Fruit fly (Drosophila melanogaster) whole organism, embryonic: Measurements from ENCODE around the gene CG4467.

Experiments used
- Awh ChIP-seq: fragments of 200-800 bp; sonication (Bioruptor generic); IDR thresholded peaks from 2 replicates; pipeline ENCODE4, ENCODE4 v1.3.6; 2022; ENCODE audit warnings: missing biosample characterization, missing genetic modification characterization
- CG10147 ChIP-seq: fragments of 200-800 bp; sonication (Bioruptor generic); optimal IDR thresholded peaks from 2 replicates; lab custom pipeline; 2019; ENCODE audit warnings: missing biosample characterization, mild to moderate bottlenecking, missing genetic modification characterization, moderate library complexity
- CG12071 ChIP-seq: fragments of 200-800 bp; sonication (Bioruptor generic); optimal IDR thresholded peaks from 3 replicates; lab custom pipeline; 2018; ENCODE audit warnings: missing biosample characterization, mild to moderate bottlenecking, missing genetic modification characterization
- CG12236 ChIP-seq: fragments of 200-800 bp; sonication (Bioruptor generic); optimal IDR thresholded peaks from 2 replicates; lab custom pipeline; 2016; ENCODE audit warnings: missing biosample characterization, missing genetic modification characterization
- CG12744 ChIP-seq: fragments of 200-800 bp; sonication (Bioruptor generic); optimal IDR thresholded peaks from 2 replicates; lab custom pipeline; 2016; ENCODE audit warnings: missing biosample characterization, missing genetic modification characterization
- CG15696 ChIP-seq: fragments of 200-800 bp; sonication (Bioruptor generic); optimal IDR thresholded peaks from 2 replicates; lab custom pipeline; 2019; ENCODE audit warnings: missing biosample characterization, mild to moderate bottlenecking, missing genetic modification characterization, moderate library complexity
- CG17359 ChIP-seq: fragments of 200-800 bp; sonication (Bioruptor generic); optimal IDR thresholded peaks from 3 replicates; lab custom pipeline; 2018; ENCODE audit warnings: missing biosample characterization, mild to moderate bottlenecking, missing genetic modification characterization, moderate library complexity
- CG17361 ChIP-seq: fragments of 200-800 bp; sonication (Bioruptor generic); IDR thresholded peaks from 3 replicates; pipeline ENCODE4 v1.3.6; 2022; ENCODE audit warnings: missing biosample characterization, missing genetic modification characterization
- CG17802 ChIP-seq: fragments of 200-800 bp; sonication (Bioruptor generic); optimal IDR thresholded peaks from 2 replicates; lab custom pipeline; 2018; ENCODE audit warnings: missing biosample characterization, mild to moderate bottlenecking, missing genetic modification characterization, moderate library complexity
- CG18619 ChIP-seq: fragments of 200-800 bp; sonication (Bioruptor generic); optimal IDR thresholded peaks from 3 replicates; lab custom pipeline; 2017; ENCODE audit warnings: missing biosample characterization, mild to moderate bottlenecking, missing genetic modification characterization
- CG2116 ChIP-seq: fragments of 200-800 bp; sonication (Bioruptor generic); optimal IDR thresholded peaks from 3 replicates; lab custom pipeline; 2018; ENCODE audit warnings: missing biosample characterization, mild to moderate bottlenecking, missing genetic modification characterization
- CG2678 ChIP-seq: fragments of 200-800 bp; sonication (Bioruptor generic); optimal IDR thresholded peaks from 3 replicates; lab custom pipeline; 2019; ENCODE audit warnings: missing biosample characterization, mild to moderate bottlenecking, missing genetic modification characterization, moderate library complexity
- CG31388 ChIP-seq: fragments of 200-800 bp; sonication (Bioruptor generic); optimal IDR thresholded peaks from 2 replicates; lab custom pipeline; 2016; ENCODE audit warnings: missing biosample characterization, missing genetic modification characterization
- CG32767 ChIP-seq: fragments of 200-800 bp; sonication (Bioruptor generic); IDR thresholded peaks from 2 replicates; pipeline ENCODE4 v1.3.6; 2022; ENCODE audit warnings: missing biosample characterization, missing genetic modification characterization
- CG34224 ChIP-seq: fragments of 200-800 bp; sonication (Bioruptor generic); IDR thresholded peaks from 3 replicates; pipeline ENCODE4 v1.3.6; 2022; ENCODE audit warnings: missing biosample characterization, missing genetic modification characterization; ENCODE audit not compliant: partially characterized antibody
- CG6272 ChIP-seq: fragments of 200-800 bp; sonication (Bioruptor generic); IDR thresholded peaks from 2 replicates; pipeline ENCODE4 v1.3.6; 2022; ENCODE audit warnings: missing biosample characterization, missing genetic modification characterization
- CG6765 ChIP-seq: fragments of 200-800 bp; sonication (Bioruptor generic); optimal IDR thresholded peaks from 3 replicates; lab custom pipeline; 2017; ENCODE audit warnings: missing biosample characterization, mild to moderate bottlenecking, missing genetic modification characterization
- CG6791 ChIP-seq: fragments of 200-800 bp; sonication (Bioruptor generic); IDR thresholded peaks from 3 replicates; pipeline ENCODE4 v1.3.6; 2022; ENCODE audit warnings: missing biosample characterization, missing genetic modification characterization; ENCODE audit not compliant: partially characterized antibody
- CG7271 ChIP-seq: fragments of 200-800 bp; sonication (Bioruptor generic); optimal IDR thresholded peaks from 2 replicates; lab custom pipeline; 2018; ENCODE audit warnings: missing biosample characterization, mild to moderate bottlenecking, missing genetic modification characterization, moderate library complexity
- CG9437 ChIP-seq: fragments of 200-800 bp; sonication (Bioruptor generic); optimal IDR thresholded peaks from 2 replicates; lab custom pipeline; 2018; ENCODE audit warnings: missing biosample characterization, mild to moderate bottlenecking, missing genetic modification characterization
- CG9797 ChIP-seq: fragments of 200-800 bp; sonication (Bioruptor generic); optimal IDR thresholded peaks from 3 replicates; lab custom pipeline; 2018; ENCODE audit warnings: missing biosample characterization, mild to moderate bottlenecking, missing genetic modification characterization
- CTCF ChIP-seq: fragments of 200-800 bp; sonication (Bioruptor generic); optimal IDR thresholded peaks from 2 replicates; lab custom pipeline; 2017; ENCODE audit warnings: missing biosample characterization, mild to moderate bottlenecking, missing genetic modification characterization, moderate library complexity
- CkIIα-i1 ChIP-seq: fragments of 200-800 bp; sonication (Bioruptor generic); IDR thresholded peaks from 2 replicates; pipeline ENCODE4 v1.3.6; 2022; ENCODE audit warnings: missing biosample characterization, missing genetic modification characterization
- Dad ChIP-seq: fragments of 200-800 bp; sonication (Bioruptor generic); optimal IDR thresholded peaks from 3 replicates; lab custom pipeline; 2016; ENCODE audit warnings: missing biosample characterization, missing genetic modification characterization
- Dref ChIP-seq: fragments of 200-800 bp; sonication (Bioruptor generic); IDR thresholded peaks from 2 replicates; pipeline ENCODE4 v1.3.6; 2022; ENCODE audit warnings: missing biosample characterization, missing genetic modification characterization
- E2f1 ChIP-seq: fragments of 200-800 bp; sonication (Bioruptor generic); IDR thresholded peaks from 2 replicates; pipeline ENCODE4 v1.3.6; 2022; ENCODE audit warnings: missing biosample characterization, missing genetic modification characterization
- Ets65A ChIP-seq: fragments of 200-800 bp; sonication (Bioruptor generic); peaks from one replicate; lab custom pipeline; 2016; ENCODE audit warnings: missing biosample characterization, missing genetic modification characterization
- GATAe ChIP-seq: fragments of 200-800 bp; sonication (Bioruptor generic); conservative IDR thresholded peaks from 2 replicates; pipeline ENCODE4 v1.3.6; 2022; ENCODE audit warnings: missing biosample characterization, missing genetic modification characterization
- MTF-1 ChIP-seq: fragments of 200-800 bp; sonication (Bioruptor generic); optimal IDR thresholded peaks from 2 replicates; lab custom pipeline; 2018; ENCODE audit warnings: missing biosample characterization, mild to moderate bottlenecking, missing genetic modification characterization, borderline replicate concordance
- Oli ChIP-seq: fragments of 200-800 bp; sonication (Bioruptor generic); optimal IDR thresholded peaks from 2 replicates; lab custom pipeline; 2018; ENCODE audit warnings: missing biosample characterization, mild to moderate bottlenecking, missing genetic modification characterization, moderate library complexity
- Optix ChIP-seq: fragments of 200-800 bp; sonication (Bioruptor generic); IDR thresholded peaks from 3 replicates; pipeline ENCODE4 v1.3.6; 2022; ENCODE audit warnings: missing biosample characterization, missing genetic modification characterization
- Sin3A ChIP-seq: fragments of >200 bp; optimal IDR thresholded peaks from 2 replicates; lab custom pipeline; 2018
- Trl ChIP-seq, 3 experiments: fragments of >200 bp in 2 of 3; fragments of 200-800 bp in 1 of 3; sonication (Bioruptor generic) in 1 of 3; optimal IDR thresholded peaks; 2 replicates in 1 of 3; 3 replicates in 2 of 3; lab custom pipeline; 2016 to 2017; ENCODE audit warnings: missing biosample characterization in 1 of 3, missing genetic modification characterization in 1 of 3
- YL-1 ChIP-seq: fragments of 200-800 bp; sonication (Bioruptor generic); optimal IDR thresholded peaks from 3 replicates; lab custom pipeline; 2017; ENCODE audit warnings: missing biosample characterization, mild to moderate bottlenecking, missing genetic modification characterization
- cwo ChIP-seq: fragments of 200-800 bp; sonication (Bioruptor generic); optimal IDR thresholded peaks from 3 replicates; lab custom pipeline; 2017; ENCODE audit warnings: missing biosample characterization, missing genetic modification characterization, mild to moderate bottlenecking, moderate library complexity, missing genetic modification reagents
- dan ChIP-seq: fragments of 200-800 bp; sonication (Bioruptor generic); IDR thresholded peaks from 2 replicates; pipeline ENCODE4 v1.3.6; 2022; ENCODE audit warnings: missing biosample characterization, missing genetic modification characterization
- dpn ChIP-seq, 2 experiments: fragments of 200-800 bp; sonication (Bioruptor generic); optimal IDR thresholded peaks; 3 replicates each; lab custom pipeline; 2016; ENCODE audit warnings: missing biosample characterization in 2 of 2, missing genetic modification characterization in 2 of 2
- hkb ChIP-seq, 2 experiments: fragments of 200-800 bp in 1 of 2; fragments of >200 bp in 1 of 2; sonication (Bioruptor generic) in 1 of 2; IDR thresholded peaks in 1 of 2; optimal IDR thresholded peaks in 1 of 2; 2 replicates each; pipeline versions ENCODE4 v1.3.6 to Lab custom; 2017 to 2022; ENCODE audit warnings: missing biosample characterization in 1 of 2, missing genetic modification characterization in 1 of 2
- lola ChIP-seq, 3 experiments: fragments of >200 bp in 2 of 3; fragments of 200-800 bp in 1 of 3; sonication (Bioruptor generic) in 1 of 3; optimal IDR thresholded peaks; 2 replicates each; lab custom pipeline; 2017 to 2019; ENCODE audit warnings: missing biosample characterization in 3 of 3, missing genetic modification characterization in 3 of 3, mild to moderate bottlenecking in 1 of 3, moderate library complexity in 1 of 3
- mam ChIP-seq: fragments of 200-800 bp; sonication (Bioruptor generic); optimal IDR thresholded peaks from 3 replicates; lab custom pipeline; 2016; ENCODE audit warnings: missing biosample characterization, missing genetic modification characterization
- odd ChIP-seq: fragments of 200-800 bp; sonication (Bioruptor generic); optimal IDR thresholded peaks from 2 replicates; lab custom pipeline; 2017; ENCODE audit warnings: missing biosample characterization, mild to moderate bottlenecking, missing genetic modification characterization
- pho ChIP-seq: fragments of 200-800 bp; sonication (Bioruptor generic); optimal IDR thresholded peaks from 2 replicates; lab custom pipeline; 2016; ENCODE audit warnings: missing biosample characterization, missing genetic modification characterization
- pum ChIP-seq: fragments of 200-800 bp; sonication (Bioruptor generic); optimal IDR thresholded peaks from 2 replicates; lab custom pipeline; 2016; ENCODE audit warnings: missing biosample characterization, missing genetic modification characterization
- rib ChIP-seq: fragments of 200-800 bp; sonication (Bioruptor generic); IDR thresholded peaks from 2 replicates; pipeline ENCODE4 v1.3.6; 2022; ENCODE audit warnings: missing biosample characterization, missing genetic modification characterization
- sna ChIP-seq: fragments of 200-800 bp; sonication (Bioruptor generic); IDR thresholded peaks from 2 replicates; pipeline ENCODE4 v1.3.6; 2022; ENCODE audit warnings: missing biosample characterization, missing genetic modification characterization; ENCODE audit not compliant: partially characterized antibody
- sug ChIP-seq: fragments of 200-800 bp; optimal IDR thresholded peaks from 2 replicates; lab custom pipeline; 2019; ENCODE audit warnings: missing biosample characterization, mild to moderate bottlenecking, missing genetic modification characterization, moderate library complexity
- tgo ChIP-seq: fragments of 200-800 bp; sonication (Bioruptor generic); IDR thresholded peaks from 3 replicates; pipeline ENCODE4 v1.3.6; 2022; ENCODE audit warnings: missing biosample characterization, missing genetic modification characterization
- tna ChIP-seq: fragments of 200-800 bp; sonication (Bioruptor generic); IDR thresholded peaks from 2 replicates; pipeline ENCODE4 v1.3.6; 2022; ENCODE audit warnings: missing biosample characterization, missing genetic modification characterization; ENCODE audit not compliant: partially characterized antibody
- toy ChIP-seq: fragments of 200-800 bp; sonication (Bioruptor generic); IDR thresholded peaks from 2 replicates; pipeline ENCODE4 v1.3.6; 2022; ENCODE audit warnings: missing biosample characterization, missing genetic modification characterization

The CG4467 gene

DNA sequence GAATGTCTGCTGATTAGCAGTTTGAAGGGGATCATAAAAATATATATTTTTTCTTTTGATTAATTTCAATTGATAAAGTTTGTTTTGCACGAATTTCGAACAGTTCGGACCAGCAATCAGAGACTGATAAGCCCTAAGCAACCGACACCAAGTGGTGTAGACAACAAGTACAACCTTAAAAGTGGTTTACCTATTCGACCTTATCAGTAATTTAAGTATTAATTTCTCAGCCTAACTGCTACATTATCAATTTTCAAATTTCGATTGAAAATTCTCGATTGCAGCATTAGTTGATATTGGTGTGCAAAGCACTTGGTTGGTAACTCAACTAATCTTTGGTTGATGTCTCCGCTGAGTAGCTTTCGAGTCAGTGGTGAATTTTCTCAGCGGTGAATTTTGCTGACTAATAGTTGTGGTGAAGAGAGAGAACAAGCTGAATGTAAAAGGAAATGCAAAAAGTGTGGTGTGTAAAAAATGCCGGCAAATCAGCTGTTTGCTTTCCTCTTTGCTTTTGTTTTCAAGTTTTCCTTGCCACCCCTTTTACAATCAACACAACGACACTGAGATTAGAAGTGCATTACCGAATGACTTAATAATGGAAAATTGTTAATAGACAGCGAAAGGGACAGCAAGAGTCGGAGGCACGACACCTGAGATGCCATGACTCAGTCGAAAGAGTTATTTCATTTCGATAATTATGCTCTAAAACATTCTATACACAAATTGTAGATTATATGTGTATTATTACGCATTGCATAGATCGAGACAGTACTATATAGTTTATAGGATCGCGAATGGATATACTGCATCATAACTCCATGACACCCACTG lies 33.9 kb downstream of the CG4467 start (continued):
- TF ChIP-seq Dad (GFP tag; lab: Kevin White, UChicago) (no peak), lola (GFP tag; optimal IDR thresholded peaks at IDR 0.05; lab: Kevin White, UChicago) (no peak), CG10147 (GFP tag; lab: Kevin White, UChicago) (no peak), tgo (no peak), CG31388 (no peak), YL-1 (GFP tag; lab: Kevin White, UChicago) (no peak), CkIIα-i1 (GFP tag; lab: Robert Waterston, UW) (no peak), Sin3A (lab: Kevin White, UChicago) (no peak), CG18619 (GFP tag; lab: Kevin White, UChicago) (no peak), odd (no peak), CG34224 (no peak), pho (no peak), mam (no peak), CG17361 (no peak), dan (GFP tag; lab: Robert Waterston, UW) (no peak), sna (peak; percentile 35; the same call in 1 of the 2 replicates), hkb (optimal IDR thresholded peaks at IDR 0.05; lab: Kevin White, UChicago) (no peak), hkb (GFP tag; IDR thresholded peaks at IDR 0.05; lab: Robert Waterston, UW) (0 out of 2 replicates have a peak, but pooled peaks have one; percentile 8), E2f1 (GFP tag; lab: Robert Waterston, UW) (no peak), CG12744 (GFP tag; lab: Kevin White, UChicago) (no peak), toy (GFP tag; lab: Robert Waterston, UW) (no peak), CG17802 (no peak), sug (tag; lab: Kevin White, UChicago) (peak; percentile 94), GATAe (peak; percentile 58; the same call in 1 of the 2 replicates), CG6791 (GFP tag; lab: Robert Waterston, UW) (peak; percentile 51; the same call in 1 of the 3 replicates), MTF-1 (no peak), CG15696 (tag; lab: Kevin White, UChicago) (no peak), Oli (tag; lab: Kevin White, UChicago) (no peak), Awh (GFP tag; lab: Robert Waterston, UW) (no peak), tna (GFP tag; lab: Robert Waterston, UW) (peak; percentile 50), CG32767 (no peak), CG7271 (no peak), Ets65A (GFP tag; lab: Kevin White, UChicago) (no peak), CTCF (GFP tag; lab: Kevin White, UChicago) (peak; percentile 72), dpn (GFP tag; optimal IDR thresholded peaks at IDR 0.05; lab: Kevin White, UChicago) (no peak), CG9797 (GFP tag; lab: Kevin White, UChicago) (peak; percentile 20), CG12071 (GFP tag; lab: Kevin White, UChicago) (no peak), CG12236 (no peak), CG2116 (GFP tag; lab: Kevin White, UChicago) (peak; percentile 88), cwo (peak; percentile 72), CG6272 (GFP tag; lab: Robert Waterston, UW) (no peak), Trl (optimal IDR thresholded peaks at IDR 0.05; lab: Kevin White, UChicago) (peak; percentile 14 to 24), Trl (GFP tag; optimal IDR thresholded peaks at IDR 0.05; lab: Kevin White, UChicago) (no peak), CG17359 (tag; lab: Kevin White, UChicago) (no peak), rib (GFP tag; lab: Robert Waterston, UW) (no peak), Optix (GFP tag; lab: Robert Waterston, UW) (no peak), CG6765 (GFP tag; lab: Kevin White, UChicago) (no peak), pum (GFP tag; lab: Kevin White, UChicago) (no peak), CG2678 (tag; lab: Kevin White, UChicago) (no peak), CG9437 (GFP tag; lab: Kevin White, UChicago) (no peak), Dref (GFP tag; lab: Robert Waterston, UW) (peak; percentile 79)
